Worm (Caenorhabditis elegans) whole organism, L4/young adult: ENCODE measurements around the gene F46C5.4.

Source experiments
- W03F9.2 ChIP-seq: fragments of 150-350 bp; optimal IDR thresholded peaks from 2 replicates; lab custom pipeline; 2014; ENCODE audit warnings: missing biosample characterization, missing genetic modification characterization
- dao-5 ChIP-seq: sonication (generic microtip); optimal IDR thresholded peaks from 2 replicates; lab custom pipeline; 2016; ENCODE audit warnings: missing genotype, missing genetic modification characterization, moderate library complexity, missing compliant biosample characterization
- him-1 ChIP-seq: sonication (generic microtip); optimal IDR thresholded peaks from 2 replicates; lab custom pipeline; 2016; ENCODE audit warnings: missing genotype, missing genetic modification reagents, missing genetic modification characterization, missing compliant biosample characterization

DNA sequence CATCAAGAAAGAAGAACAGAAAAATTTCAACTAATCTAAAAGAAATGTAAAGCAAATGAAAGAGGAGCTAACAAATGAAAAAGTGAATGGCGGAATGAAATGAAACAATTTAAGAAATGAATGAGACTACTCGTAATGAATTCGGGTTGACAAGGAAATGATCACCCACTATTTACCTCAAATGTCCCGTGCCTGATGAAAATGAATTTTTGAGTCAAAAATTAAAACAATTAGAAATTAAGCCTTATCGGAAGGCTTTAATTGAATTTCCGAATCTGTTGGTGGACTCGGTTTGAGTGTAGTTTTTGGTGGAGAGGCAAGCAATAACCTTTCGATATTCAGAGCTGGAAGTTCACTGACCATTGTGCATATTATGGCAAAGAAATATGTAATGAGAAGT is 13.1 kb downstream of the F46C5.4 start:
- TF ChIP-seq him-1 (no peak), W03F9.2 (no peak), dao-5 (tag; lab: Kevin White, UChicago) (no peak)
